Worm (Caenorhabditis elegans) whole organism, L4 larva: ENCODE results near the gene mfsd-13.2.
A peak's percentile ranks its signal among the peaks of the same experiment; 100 is the strongest.

ENCODE experiments used
- aha-1 ChIP-seq: fragments of 150-350 bp; peaks from one replicate; lab custom pipeline; 2014; ENCODE audit warnings: missing biosample characterization, missing genetic modification characterization
- aly-2 ChIP-seq: sonication (generic microtip); optimal IDR thresholded peaks from 2 replicates; lab custom pipeline; 2018; ENCODE audit warnings: missing biosample characterization, missing genetic modification characterization
- ama-1 ChIP-seq: fragments of 150-350 bp; optimal IDR thresholded peaks from 2 replicates; lab custom pipeline; 2014; ENCODE audit warnings: inconsistent platforms, mixed read lengths
- attf-4 ChIP-seq: sonication (generic microtip); optimal IDR thresholded peaks from 3 replicates; lab custom pipeline; 2017; ENCODE audit warnings: missing biosample characterization, missing genetic modification characterization
- ceh-32 ChIP-seq: sonication (generic microtip); optimal IDR thresholded peaks from 2 replicates; lab custom pipeline; 2016; ENCODE audit warnings: mild to moderate bottlenecking, missing genetic modification characterization, missing compliant biosample characterization; ENCODE audit not compliant: poor library complexity
- ctbp-1 ChIP-seq: fragments of 200-800 bp; sonication (Bioruptor generic); IDR thresholded peaks from 2 replicates; pipeline ENCODE4 v1.3.6; 2022; ENCODE audit warnings: missing genetic modification reagents, missing genetic modification characterization, missing compliant biosample characterization
- dmd-8 ChIP-seq: fragments of 200-800 bp; sonication (Bioruptor generic); IDR thresholded peaks from 2 replicates; pipeline ENCODE4 v1.3.6; 2022; ENCODE audit warnings: missing genetic modification characterization, missing compliant biosample characterization
- dmd-9 ChIP-seq: fragments of 200-800 bp; sonication (Bioruptor generic); IDR thresholded peaks from 2 replicates; pipeline ENCODE4 v1.3.6; 2022; ENCODE audit warnings: missing genetic modification reagents, missing genetic modification characterization, missing compliant biosample characterization
- egl-27 ChIP-seq: sonication (generic microtip); optimal IDR thresholded peaks from 3 replicates; lab custom pipeline; 2017; ENCODE audit warnings: missing biosample characterization, missing genetic modification reagents, missing genetic modification characterization
- egl-43 ChIP-seq: fragments of 200-800 bp; sonication (Bioruptor generic); IDR thresholded peaks from 2 replicates; pipeline ENCODE4 v1.3.6; 2022; ENCODE audit warnings: missing genetic modification reagents, missing genetic modification characterization, missing compliant biosample characterization
- fkh-10 ChIP-seq: fragments of 150-350 bp; optimal IDR thresholded peaks from 2 replicates; lab custom pipeline; 2014; ENCODE audit warnings: missing biosample characterization, missing genetic modification reagents, missing genetic modification characterization
- fos-1 ChIP-seq: fragments of 150-350 bp; optimal IDR thresholded peaks from 2 replicates; lab custom pipeline; 2014; ENCODE audit warnings: missing biosample characterization, missing genetic modification characterization
- hlh-30 ChIP-seq: sonication (generic microtip); optimal IDR thresholded peaks from 2 replicates; lab custom pipeline; 2017; ENCODE audit warnings: antibody characterized with exemption, mild to moderate bottlenecking, missing genetic modification characterization, missing compliant biosample characterization; ENCODE audit not compliant: insufficient read depth
- lin-29 ChIP-seq: fragments of 200-800 bp; sonication (Bioruptor generic); IDR thresholded peaks from 2 replicates; pipeline ENCODE4 v1.3.6; 2022; ENCODE audit warnings: missing genetic modification reagents, missing genetic modification characterization, missing compliant biosample characterization
- lin-38 ChIP-seq: fragments of 200-800 bp; sonication (Bioruptor generic); IDR thresholded peaks from 2 replicates; pipeline ENCODE4 v1.3.6; 2022; ENCODE audit warnings: missing genetic modification reagents, missing genetic modification characterization, missing compliant biosample characterization
- lsy-2 ChIP-seq, 2 experiments: fragments of 150-350 bp in 1 of 2; sonication (generic microtip) in 1 of 2; optimal IDR thresholded peaks; 2 replicates each; lab custom pipeline; 2014 to 2017; ENCODE audit warnings: missing biosample characterization in 2 of 2, missing genetic modification characterization in 2 of 2
- mep-1 ChIP-seq: fragments of 150-350 bp; sonication (generic microtip); optimal IDR thresholded peaks from 3 replicates; lab custom pipeline; 2014; ENCODE audit warnings: missing biosample characterization, missing genetic modification characterization
- nhr-11 ChIP-seq: fragments of 150-350 bp; optimal IDR thresholded peaks from 2 replicates; lab custom pipeline; 2014; ENCODE audit warnings: missing biosample characterization, missing genetic modification characterization
- nhr-111 ChIP-seq: fragments of 200-800 bp; sonication (Bioruptor generic); optimal IDR thresholded peaks from 2 replicates; lab custom pipeline; 2018; ENCODE audit warnings: mild to moderate bottlenecking, missing genetic modification characterization, missing compliant biosample characterization
- nhr-28 ChIP-seq: fragments of 150-350 bp; optimal IDR thresholded peaks from 2 replicates; lab custom pipeline; 2014; ENCODE audit warnings: missing biosample characterization, missing genetic modification characterization
- nhr-41 ChIP-seq: fragments of 200-800 bp; sonication (Bioruptor generic); IDR thresholded peaks from 2 replicates; pipeline ENCODE4 v1.3.6; 2022; ENCODE audit warnings: missing genetic modification reagents, missing genetic modification characterization, missing compliant biosample characterization
- nhr-42 ChIP-seq: fragments of 200-800 bp; sonication (Bioruptor generic); IDR thresholded peaks from 2 replicates; pipeline ENCODE4 v1.3.6; 2022; ENCODE audit warnings: missing genetic modification characterization, missing compliant biosample characterization
- nhr-48 ChIP-seq: sonication (generic microtip); optimal IDR thresholded peaks from 2 replicates; lab custom pipeline; 2016; ENCODE audit warnings: mild to moderate bottlenecking, missing genetic modification characterization, missing compliant biosample characterization
- pha-4 ChIP-seq, 2 experiments: fragments of 150-350 bp in 1 of 2; fragments of 200-800 bp in 1 of 2; sonication (Bioruptor generic) in 1 of 2; IDR thresholded peaks in 1 of 2; optimal IDR thresholded peaks in 1 of 2; 2 replicates each; pipeline versions ENCODE4 v1.3.6 to Lab custom; 2014 to 2022; ENCODE audit warnings: missing genetic modification characterization in 2 of 2, missing genetic modification reagents in 2 of 2, missing biosample characterization in 1 of 2, missing compliant biosample characterization in 1 of 2
- rbr-2 ChIP-seq: sonication (generic microtip); optimal IDR thresholded peaks from 2 replicates; lab custom pipeline; 2016; ENCODE audit warnings: missing genotype, missing genetic modification characterization, missing compliant biosample characterization
- snpc-1.2 ChIP-seq: fragments of 200-800 bp; sonication (Bioruptor generic); IDR thresholded peaks from 2 replicates; pipeline ENCODE4 v1.3.6; 2022; ENCODE audit warnings: missing genetic modification reagents, missing genetic modification characterization, missing compliant biosample characterization
- snpc-4 ChIP-seq: fragments of 150-350 bp; optimal IDR thresholded peaks from 2 replicates; lab custom pipeline; 2014; ENCODE audit warnings: missing biosample characterization, missing genetic modification characterization
- spr-3 ChIP-seq: fragments of 200-800 bp; sonication (Bioruptor generic); optimal IDR thresholded peaks from 2 replicates; lab custom pipeline; 2018; ENCODE audit warnings: mild to moderate bottlenecking, missing genetic modification characterization, missing compliant biosample characterization
- zfp-2 ChIP-seq: sonication (generic microtip); optimal IDR thresholded peaks from 2 replicates; lab custom pipeline; 2016; ENCODE audit warnings: mild to moderate bottlenecking, missing genetic modification characterization, missing compliant biosample characterization
- ztf-7 ChIP-seq: fragments of 150-350 bp; optimal IDR thresholded peaks from 2 replicates; lab custom pipeline; 2014; ENCODE audit warnings: missing biosample characterization, missing genetic modification characterization

The mfsd-13.2 gene

DNA sequence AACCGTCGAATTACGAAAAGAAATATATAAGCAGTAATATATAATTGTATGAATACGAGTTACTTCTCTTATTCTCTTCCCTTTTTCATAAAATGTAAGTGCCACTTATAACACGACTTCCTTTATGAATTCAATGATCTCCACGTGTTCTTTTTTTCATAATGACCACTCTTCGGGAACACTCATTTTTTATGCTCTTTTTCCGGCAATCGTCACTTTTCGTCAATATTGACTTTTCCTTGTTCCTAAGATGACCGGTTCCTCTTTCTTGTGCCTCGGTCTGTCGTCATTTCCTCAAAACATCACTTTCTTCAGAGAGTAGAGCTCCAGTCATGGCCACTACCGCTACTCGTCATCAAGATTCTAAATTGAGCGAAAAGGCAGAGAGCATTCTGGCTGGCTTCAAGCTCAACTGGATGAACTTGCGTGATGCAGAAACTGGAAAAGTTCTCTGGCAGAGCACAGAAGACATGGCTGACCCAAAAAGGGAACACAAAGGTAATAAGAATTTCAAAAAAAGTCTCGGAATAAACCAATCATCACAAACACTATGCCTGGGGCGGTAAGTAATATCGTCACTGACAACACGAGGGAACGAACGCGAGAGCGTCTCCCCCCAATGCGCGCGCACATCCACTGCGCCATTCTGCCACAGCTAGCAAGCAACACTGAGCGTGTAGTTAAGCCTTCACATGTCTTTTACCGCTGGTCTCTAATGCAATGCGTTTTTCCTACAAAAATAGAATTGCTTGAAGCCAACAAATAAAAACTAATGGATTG is 18.0 kb upstream of the mfsd-13.2 start, which contains the start of gene pdl-1 (continued):
- TF ChIP-seq dmd-8 (GFP tag; lab: Robert Waterston, UW): peak; percentile 97
- peak; percentile 70 for TF ChIP-seq lin-29 (GFP tag; lab: Robert Waterston, UW)
- TF ChIP-seq hlh-30: peak; percentile 58
- TF ChIP-seq fos-1 (tag; lab: Kevin White, UChicago): no peak
- peak; percentile 91 for TF ChIP-seq nhr-111 (GFP tag; lab: Kevin White, UChicago)
- TF ChIP-seq nhr-41 (GFP tag; lab: Robert Waterston, UW): peak; percentile 86
- TF ChIP-seq snpc-4: no peak
- TF ChIP-seq, all 104 proteins: peak for 77

DNA sequence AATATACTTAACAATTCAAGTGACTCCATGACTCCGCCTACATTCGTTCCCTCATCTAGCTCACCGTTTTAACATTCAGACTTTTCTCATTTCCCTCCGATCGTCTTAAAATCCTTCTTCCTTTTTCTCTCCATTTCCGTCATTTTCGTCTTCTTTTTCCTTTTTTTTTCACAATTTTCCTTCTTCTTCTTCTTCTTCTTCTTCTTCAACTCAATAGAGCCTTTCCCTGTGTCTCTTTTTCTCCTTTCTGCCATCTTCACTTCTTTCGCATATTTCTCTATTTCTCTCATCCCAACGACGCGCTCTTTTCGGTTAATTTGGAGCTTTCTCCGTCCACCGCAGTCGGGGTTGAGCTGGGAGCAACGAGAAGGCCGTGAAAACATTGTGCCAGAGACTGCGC is 17.0 kb upstream of the mfsd-13.2 start:
- TF ChIP-seq rbr-2 (tag; lab: Kevin White, UChicago): peak; percentile 21
- peak; percentile 45 for TF ChIP-seq mep-1 (tag; lab: Kevin White, UChicago)
- TF ChIP-seq ctbp-1 (GFP tag; lab: Robert Waterston, UW): 0 out of 2 replicates have a peak, but pooled peaks have one; percentile 31
- TF ChIP-seq nhr-11: peak; percentile 32
- peak; percentile 78 for TF ChIP-seq fkh-10
- TF ChIP-seq aha-1 (tag; lab: Kevin White, UChicago): peak; percentile 90
- no peak for TF ChIP-seq aly-2 (tag; lab: Kevin White, UChicago)
- peak; percentile 19 to 27 for TF ChIP-seq lsy-2 (tag; optimal IDR thresholded peaks at IDR 0.05; lab: Kevin White, UChicago)
- no peak for TF ChIP-seq nhr-28
- TF ChIP-seq spr-3: no peak
- TF ChIP-seq, all 104 proteins: peak for 7

DNA sequence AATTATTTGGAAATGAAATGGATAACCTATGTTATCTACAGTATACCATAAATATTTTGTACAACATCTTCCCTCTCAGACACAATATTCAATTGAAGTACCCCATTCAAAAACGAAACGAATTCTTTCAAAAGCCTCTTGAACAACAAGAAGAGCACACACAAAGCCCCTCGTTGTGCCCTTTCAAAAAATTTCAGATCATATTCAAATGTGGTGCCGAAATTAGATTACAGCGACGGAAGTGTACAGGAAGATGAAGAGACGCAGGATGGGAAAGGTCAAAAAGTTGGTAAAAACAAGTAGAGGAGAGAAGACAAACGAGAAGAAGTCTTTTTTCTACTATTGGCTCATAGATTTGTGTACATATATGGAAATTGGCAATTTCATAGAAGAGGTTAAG is 10.5 kb upstream of the mfsd-13.2 start:
- TF ChIP-seq fkh-10 (peak; percentile 74), ama-1 (lab: Kevin White, UChicago) (no peak), egl-27 (tag; lab: Kevin White, UChicago) (no peak)
- TF ChIP-seq, all 104 proteins: peak for 1

ce11 chrII:7174843-7175242 is 9.2 kb upstream of the mfsd-13.2 start, which contains the start of gene glc-4:
Gene glc-4 (minus strand): TSS chrII:7174943.
- TF ChIP-seq snpc-1.2 (no peak), attf-4 (tag; lab: Kevin White, UChicago) (no peak), nhr-42 (GFP tag; lab: Robert Waterston, UW) (no peak), egl-43 (no peak)

DNA sequence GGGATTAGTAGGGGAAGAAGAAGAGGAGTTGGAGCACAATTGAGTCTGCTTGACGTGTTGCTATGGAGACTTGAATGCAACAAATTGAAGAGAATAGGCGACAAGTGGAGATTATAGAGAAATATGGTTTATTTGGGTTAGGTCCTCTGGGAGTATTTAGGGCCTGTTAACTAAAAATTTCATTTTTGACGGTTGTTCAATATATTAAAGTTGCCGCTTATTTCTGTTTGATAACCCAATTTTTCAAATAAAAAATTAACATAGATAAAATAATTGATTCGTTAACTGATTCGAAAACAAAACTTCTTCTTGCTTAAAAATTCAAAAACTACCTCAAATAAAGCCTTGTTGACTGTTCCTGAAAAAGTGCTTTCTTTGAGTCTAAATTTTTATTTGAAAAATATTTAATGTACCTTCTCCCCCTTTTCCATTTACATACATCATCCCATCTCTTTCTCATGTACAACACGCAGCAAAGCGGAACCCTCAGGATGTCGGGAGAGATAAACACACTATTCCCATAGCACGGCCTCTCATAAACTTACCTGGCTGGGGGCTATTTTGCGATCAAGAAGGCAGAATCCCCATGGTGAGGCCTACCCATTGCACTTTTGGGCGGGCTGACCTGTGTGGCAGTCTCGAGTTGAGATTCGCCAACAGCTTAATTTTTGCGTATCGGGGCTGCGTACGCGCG is 5.8 kb upstream of the mfsd-13.2 start, which contains the start of gene dyf-13:
TSS of gene dyf-13 (minus strand) at position 51 of the 694 bp plus-strand sequence.
- TF ChIP-seq lin-38 (GFP tag; lab: Robert Waterston, UW) (no peak), dmd-9 (no peak), aly-2 (tag; lab: Kevin White, UChicago) (no peak), nhr-48 (no peak), ztf-7 (tag; lab: Kevin White, UChicago) (no peak), ama-1 (lab: Kevin White, UChicago) (no peak), zfp-2 (no peak), nhr-41 (GFP tag; lab: Robert Waterston, UW) (no peak), ceh-32 (tag; lab: Kevin White, UChicago) (no peak), ctbp-1 (GFP tag; lab: Robert Waterston, UW) (no peak)

DNA sequence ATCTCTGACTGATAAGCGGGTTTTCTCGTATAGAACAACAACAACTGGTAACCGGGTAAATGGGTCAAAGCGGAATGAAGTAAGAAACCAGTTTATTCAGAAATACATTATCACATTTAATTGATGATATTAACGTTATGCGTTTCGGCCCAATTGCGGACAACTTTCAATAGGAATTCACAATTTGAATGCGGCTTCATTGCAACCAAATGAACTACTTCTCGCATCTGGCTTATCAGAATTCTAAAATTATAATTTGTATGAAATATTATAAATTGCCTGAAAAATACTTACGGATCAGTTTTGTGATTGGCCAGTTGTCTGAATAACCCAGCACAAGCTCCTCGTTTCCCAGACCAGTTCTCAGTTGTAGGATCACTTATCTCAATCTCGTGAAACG is 3.1 kb upstream of the mfsd-13.2 start, which contains the start of gene col-36:
TSS of gene col-36 (minus strand) at position 101 of the 400 bp plus-strand sequence.
- TF ChIP-seq dmd-9 (no peak), lin-38 (GFP tag; lab: Robert Waterston, UW) (no peak), zfp-2 (no peak), pha-4 (GFP tag; IDR thresholded peaks at IDR 0.05; lab: Robert Waterston, UW) (no peak), pha-4 (tag; optimal IDR thresholded peaks at IDR 0.05; lab: Kevin White, UChicago) (no peak)
